Worm (Caenorhabditis elegans) whole organism, young adult: ENCODE data around the gene F47F2.1.

Source experiments
- B0336.3 ChIP-seq: fragments of 200-800 bp; sonication (Bioruptor generic); IDR thresholded peaks from 2 replicates; pipeline ENCODE4 v1.3.6; 2022; ENCODE audit warnings: missing genetic modification characterization, missing compliant biosample characterization
- ceh-100 ChIP-seq: fragments of 200-800 bp; sonication (Bioruptor generic); IDR thresholded peaks from 2 replicates; pipeline ENCODE4 v1.3.6; 2022; ENCODE audit warnings: missing genetic modification reagents, missing genetic modification characterization, missing compliant biosample characterization
- chd-7 ChIP-seq: sonication (generic microtip); optimal IDR thresholded peaks from 2 replicates; lab custom pipeline; 2016; ENCODE audit warnings: mild to moderate bottlenecking, missing genetic modification characterization, moderate library complexity, missing compliant biosample characterization
- dpl-1 ChIP-seq: fragments of 150-350 bp; optimal IDR thresholded peaks from 2 replicates; lab custom pipeline; 2014; ENCODE audit warnings: missing biosample characterization, missing genetic modification reagents, missing genetic modification characterization
- hmg-20 ChIP-seq: fragments of 200-800 bp; sonication (Bioruptor generic); IDR thresholded peaks from 2 replicates; pipeline ENCODE4 v1.3.6; 2022; ENCODE audit warnings: missing genetic modification reagents, missing genetic modification characterization, missing compliant biosample characterization
- lin-35 ChIP-seq, 3 experiments: fragments of 150-350 bp in 2 of 3; sonication (generic microtip) in 1 of 3; optimal IDR thresholded peaks; 2 replicates each; lab custom pipeline; 2014 to 2018; ENCODE audit warnings: missing biosample characterization in 3 of 3, missing genetic modification characterization in 3 of 3, missing genetic modification reagents in 3 of 3
- mel-28 ChIP-seq: sonication (generic microtip); optimal IDR thresholded peaks from 2 replicates; lab custom pipeline; 2016; ENCODE audit warnings: borderline replicate concordance, mild to moderate bottlenecking, missing genetic modification characterization, missing compliant biosample characterization
- nhr-120 ChIP-seq: fragments of 200-800 bp; sonication (Bioruptor generic); IDR thresholded peaks from 2 replicates; pipeline ENCODE4 v1.3.6; 2022; ENCODE audit warnings: missing genetic modification characterization, missing compliant biosample characterization
- nhr-90 ChIP-seq: sonication (generic microtip); optimal IDR thresholded peaks from 2 replicates; lab custom pipeline; 2016; ENCODE audit warnings: missing genotype, mild to moderate bottlenecking, missing genetic modification characterization, missing compliant biosample characterization
- pha-4 ChIP-seq: fragments of 150-350 bp; sonication (generic microtip); optimal IDR thresholded peaks from 2 replicates; lab custom pipeline; 2014; ENCODE audit warnings: missing biosample characterization, missing genetic modification reagents, missing genetic modification characterization
- unc-130 ChIP-seq: sonication (generic microtip); optimal IDR thresholded peaks from 2 replicates; lab custom pipeline; 2016; ENCODE audit warnings: missing genetic modification reagents, missing genetic modification characterization, missing compliant biosample characterization

DNA sequence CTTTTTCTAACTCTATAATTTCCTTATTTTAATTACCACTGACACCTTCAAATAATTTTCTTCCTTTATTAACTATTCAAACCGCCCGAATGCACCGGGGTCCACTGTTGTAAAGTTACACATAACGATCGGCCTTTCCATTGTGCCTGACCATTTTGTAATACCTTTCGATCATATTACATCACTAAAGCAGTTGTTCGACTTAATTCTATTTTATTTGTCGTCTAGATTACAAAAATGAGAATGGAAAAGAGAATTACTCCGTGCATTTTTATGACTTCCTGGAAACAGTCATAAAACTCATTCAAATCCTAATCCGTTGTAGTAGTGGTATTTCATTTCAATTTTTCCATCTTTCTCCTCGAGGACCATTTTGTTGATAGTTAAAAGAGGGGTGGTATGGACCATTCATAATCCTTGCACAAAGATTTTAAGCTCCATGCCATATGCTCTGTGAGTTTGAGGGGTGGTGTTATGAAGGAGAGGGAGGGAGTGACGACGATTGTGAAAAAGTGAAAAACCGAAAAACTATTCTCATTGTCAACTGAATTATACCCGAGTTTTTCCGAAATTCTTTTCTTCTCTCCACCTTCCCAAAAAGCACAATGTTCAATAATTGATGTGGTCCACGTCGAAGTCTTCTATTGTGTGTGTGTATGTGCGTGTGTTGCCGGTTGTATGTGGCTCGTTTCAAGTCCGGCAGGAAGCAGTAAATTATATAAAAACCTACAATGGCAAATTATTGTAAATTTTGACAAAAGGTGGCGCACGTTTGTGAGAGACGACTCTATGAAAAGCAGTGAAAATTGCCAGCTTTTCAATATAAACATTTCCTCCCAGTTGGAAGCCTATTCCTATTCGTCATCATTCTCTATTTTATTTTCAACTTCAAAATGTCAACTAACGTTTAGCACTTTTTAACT, 20.2 kb downstream of the F47F2.1 start:
- TF ChIP-seq B0336.3 (no peak), ceh-100 (GFP tag; lab: Robert Waterston, UW) (no peak), pha-4 (tag; lab: Kevin White, UChicago) (no peak), dpl-1 (GFP tag; lab: Kevin White, UChicago) (no peak), nhr-90 (tag; lab: Kevin White, UChicago) (no peak), lin-35 (GFP tag; optimal IDR thresholded peaks at IDR 0.05; lab: Kevin White, UChicago) (no peak), unc-130 (GFP tag; lab: Kevin White, UChicago) (no peak), nhr-120 (GFP tag; lab: Robert Waterston, UW) (no peak), chd-7 (no peak), mel-28 (tag; lab: Kevin White, UChicago) (no peak), hmg-20 (GFP tag; lab: Robert Waterston, UW) (no peak)
